Worm (Caenorhabditis elegans): ENCODE measurements around the gene tnt-3.

tnt-3 gene

ce11 chrX:7984742-7985141, 39.8 kb upstream of the tnt-3 start:
- no peak for TF ChIP-seq ceh-13 (GFP tag; optimal IDR thresholded peaks at IDR 0.05)
- no peak for TF ChIP-seq sea-1 (GFP tag; conservative IDR thresholded peaks at IDR 0.05)
- no peak for TF ChIP-seq pes-1 (GFP tag; IDR thresholded peaks at IDR 0.05)
- TF ChIP-seq hmbx-1 (tag; optimal IDR thresholded peaks at IDR 0.05), result no peak
- TF ChIP-seq hmg-4 (GFP tag; optimal IDR thresholded peaks at IDR 0.05), result no peak
- no peak for TF ChIP-seq B0310.2 (tag; optimal IDR thresholded peaks at IDR 0.05)
- TF ChIP-seq ama-1 (optimal IDR thresholded peaks at IDR 0.05), result no peak
- no peak for TF ChIP-seq ets-7 (tag; optimal IDR thresholded peaks at IDR 0.05)
- no peak for TF ChIP-seq F13C5.2 (tag; optimal IDR thresholded peaks at IDR 0.05)

- TF ChIP-seq ceh-36 (tag; optimal IDR thresholded peaks at IDR 0.05), result no peak
- no peak for TF ChIP-seq ets-7 (tag; optimal IDR thresholded peaks at IDR 0.05)
- no peak for TF ChIP-seq tbx-11 (GFP tag; IDR thresholded peaks at IDR 0.05)
- no peak for TF ChIP-seq scrt-1 (GFP tag; IDR thresholded peaks at IDR 0.05)
- no peak for TF ChIP-seq tra-4 (tag; optimal IDR thresholded peaks at IDR 0.05)
- no peak for TF ChIP-seq ama-1 (optimal IDR thresholded peaks at IDR 0.05)
- no peak for TF ChIP-seq hnd-1 (tag; optimal IDR thresholded peaks at IDR 0.05)
- no peak for TF ChIP-seq F13C5.2 (tag; optimal IDR thresholded peaks at IDR 0.05)
- TF ChIP-seq aly-1 (tag; optimal IDR thresholded peaks at IDR 0.05), result no peak
- TF ChIP-seq B0310.2 (tag; optimal IDR thresholded peaks at IDR 0.05), result no peak
- no peak for TF ChIP-seq ceh-13 (GFP tag; optimal IDR thresholded peaks at IDR 0.05)
- TF ChIP-seq flt-1 (GFP tag; IDR thresholded peaks at IDR 0.05), result no peak
- TF ChIP-seq hmg-4 (GFP tag; optimal IDR thresholded peaks at IDR 0.05), result no peak
- no peak for TF ChIP-seq pes-1 (GFP tag; IDR thresholded peaks at IDR 0.05)
- no peak for TF ChIP-seq hmbx-1 (tag; optimal IDR thresholded peaks at IDR 0.05)
- TF ChIP-seq sea-1 (GFP tag; conservative IDR thresholded peaks at IDR 0.05), result no peak
These were observed 37.1 kb upstream of the tnt-3 start, which contains the start of gene his-71 for ce11 chrX:7982047-7982446. TSS of gene his-71 (minus strand) at chrX:7982070.

DNA sequence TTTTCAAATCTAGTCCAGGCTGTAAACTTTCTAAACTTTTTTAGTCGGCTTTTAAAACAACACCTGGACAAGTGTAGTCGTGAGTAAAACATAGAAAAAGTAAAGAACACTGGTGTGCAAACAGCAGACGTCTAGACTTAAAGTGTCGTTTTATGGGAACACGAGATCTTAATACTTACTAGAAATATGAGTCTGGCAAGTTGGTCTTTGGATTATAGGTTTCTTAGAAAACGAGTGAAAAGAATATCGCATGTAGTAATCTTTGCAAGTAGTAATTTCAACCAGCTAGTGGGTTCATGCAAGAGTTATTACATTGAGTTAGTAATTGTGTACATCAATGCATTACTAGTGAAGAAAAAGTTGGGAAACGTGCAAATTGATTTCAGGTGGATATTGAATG, 32.6 kb upstream of the tnt-3 start:
- TF ChIP-seq ama-1 (optimal IDR thresholded peaks at IDR 0.05), result no peak
- no peak for TF ChIP-seq F13C5.2 (tag; optimal IDR thresholded peaks at IDR 0.05)
- TF ChIP-seq sea-1 (GFP tag; conservative IDR thresholded peaks at IDR 0.05), result no peak
- no peak for TF ChIP-seq flt-1 (GFP tag; IDR thresholded peaks at IDR 0.05)
- TF ChIP-seq hmbx-1 (tag; optimal IDR thresholded peaks at IDR 0.05), result no peak
- TF ChIP-seq tra-4 (tag; optimal IDR thresholded peaks at IDR 0.05), result no peak
- no peak for TF ChIP-seq ceh-36 (tag; optimal IDR thresholded peaks at IDR 0.05)
- no peak for TF ChIP-seq ets-7 (tag; optimal IDR thresholded peaks at IDR 0.05)
- no peak for TF ChIP-seq B0310.2 (tag; optimal IDR thresholded peaks at IDR 0.05)
- no peak for TF ChIP-seq scrt-1 (GFP tag; IDR thresholded peaks at IDR 0.05)
- no peak for TF ChIP-seq aly-1 (tag; optimal IDR thresholded peaks at IDR 0.05)
- TF ChIP-seq hmg-4 (GFP tag; optimal IDR thresholded peaks at IDR 0.05), result no peak
- TF ChIP-seq hnd-1 (tag; optimal IDR thresholded peaks at IDR 0.05), result no peak
- no peak for TF ChIP-seq tbx-11 (GFP tag; IDR thresholded peaks at IDR 0.05)
- TF ChIP-seq pes-1 (GFP tag; IDR thresholded peaks at IDR 0.05), result no peak
- TF ChIP-seq ceh-13 (GFP tag; optimal IDR thresholded peaks at IDR 0.05), result no peak
- no peak for TF ChIP-seq tbx-37 (GFP tag; conservative IDR thresholded peaks at IDR 0.05)

DNA sequence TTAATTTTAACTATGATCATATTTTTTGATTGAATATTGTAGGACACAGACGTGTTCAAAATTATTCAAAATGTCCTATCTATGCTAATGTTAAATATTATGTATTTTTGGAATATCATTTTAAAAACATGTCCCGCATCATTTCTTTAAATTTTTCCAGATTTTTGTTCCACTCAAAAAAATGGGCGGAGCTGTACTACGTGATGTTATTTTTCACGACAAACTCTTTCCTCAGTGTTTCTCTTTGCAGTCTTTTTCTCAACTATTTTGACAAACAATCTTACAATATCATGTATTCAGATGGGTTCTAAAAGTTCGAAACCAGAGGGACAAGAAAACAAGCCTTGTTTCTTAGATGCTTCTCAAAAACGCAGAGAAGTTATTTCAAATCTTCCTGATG, 31.5 kb upstream of the tnt-3 start, which contains the start of gene F45E1.5:
F45E1.5 (plus strand) TSS at position 301 of the 400 bp plus-strand sequence.
- TF ChIP-seq F13C5.2 (tag; optimal IDR thresholded peaks at IDR 0.05), result no peak
- no peak for TF ChIP-seq ama-1 (optimal IDR thresholded peaks at IDR 0.05)
- no peak for TF ChIP-seq sea-1 (GFP tag; conservative IDR thresholded peaks at IDR 0.05)
- TF ChIP-seq aly-1 (tag; optimal IDR thresholded peaks at IDR 0.05), result no peak
- TF ChIP-seq ceh-36 (tag; optimal IDR thresholded peaks at IDR 0.05), result no peak
- no peak for TF ChIP-seq flt-1 (GFP tag; IDR thresholded peaks at IDR 0.05)
- TF ChIP-seq tbx-11 (GFP tag; IDR thresholded peaks at IDR 0.05), result no peak
- TF ChIP-seq hmbx-1 (tag; optimal IDR thresholded peaks at IDR 0.05), result no peak

ce11 chrX:7975741-7976140, 30.8 kb upstream of the tnt-3 start:
- no peak for TF ChIP-seq tbx-11 (GFP tag; IDR thresholded peaks at IDR 0.05)
- TF ChIP-seq ceh-13 (GFP tag; optimal IDR thresholded peaks at IDR 0.05), result no peak
- no peak for TF ChIP-seq ama-1 (optimal IDR thresholded peaks at IDR 0.05)
- TF ChIP-seq hmg-4 (GFP tag; optimal IDR thresholded peaks at IDR 0.05), result no peak
- no peak for TF ChIP-seq flt-1 (GFP tag; IDR thresholded peaks at IDR 0.05)
- no peak for TF ChIP-seq hmbx-1 (tag; optimal IDR thresholded peaks at IDR 0.05)

DNA sequence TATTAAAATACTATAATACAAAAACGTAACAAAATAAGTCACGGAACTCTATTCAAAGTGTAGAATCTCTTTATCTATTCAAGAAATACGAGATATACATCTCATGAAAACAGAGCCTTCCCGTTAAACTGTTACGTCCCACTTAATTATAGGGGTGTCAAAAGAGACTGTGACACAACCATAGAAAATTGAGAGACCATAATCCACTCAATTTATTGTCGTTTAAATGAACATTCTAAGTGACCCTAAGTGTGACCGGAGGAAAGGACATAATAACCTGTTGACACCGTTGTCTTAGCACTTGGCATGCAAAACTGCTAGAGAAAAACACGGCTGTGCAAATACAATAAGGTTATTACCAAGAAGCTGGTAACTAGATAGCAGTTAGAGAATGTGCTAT, 23.6 kb upstream of the tnt-3 start:
- TF ChIP-seq hmg-4 (GFP tag; optimal IDR thresholded peaks at IDR 0.05) (no peak), F13C5.2 (tag; optimal IDR thresholded peaks at IDR 0.05) (no peak), ceh-36 (tag; optimal IDR thresholded peaks at IDR 0.05) (no peak), tbx-37 (GFP tag; conservative IDR thresholded peaks at IDR 0.05) (no peak), pes-1 (GFP tag; IDR thresholded peaks at IDR 0.05) (no peak), flt-1 (GFP tag; IDR thresholded peaks at IDR 0.05) (no peak)

ce11 chrX:7965449-7965848, 20.6 kb upstream of the tnt-3 start:
- TF ChIP-seq tbx-37 (GFP tag; conservative IDR thresholded peaks at IDR 0.05) (no peak), tra-4 (tag; optimal IDR thresholded peaks at IDR 0.05) (no peak), scrt-1 (GFP tag; IDR thresholded peaks at IDR 0.05) (0 out of 2 replicates have a peak, but pooled peaks have one; percentile 47), hnd-1 (tag; optimal IDR thresholded peaks at IDR 0.05) (no peak), tbx-11 (GFP tag; IDR thresholded peaks at IDR 0.05) (0 out of 2 replicates have a peak, but pooled peaks have one; percentile 11), ceh-36 (tag; optimal IDR thresholded peaks at IDR 0.05) (no peak), aly-1 (tag; optimal IDR thresholded peaks at IDR 0.05) (no peak), hmg-4 (GFP tag; optimal IDR thresholded peaks at IDR 0.05) (peak; percentile 68), B0310.2 (tag; optimal IDR thresholded peaks at IDR 0.05) (no peak), sea-1 (GFP tag; conservative IDR thresholded peaks at IDR 0.05) (no peak), flt-1 (GFP tag; IDR thresholded peaks at IDR 0.05) (no peak)

DNA sequence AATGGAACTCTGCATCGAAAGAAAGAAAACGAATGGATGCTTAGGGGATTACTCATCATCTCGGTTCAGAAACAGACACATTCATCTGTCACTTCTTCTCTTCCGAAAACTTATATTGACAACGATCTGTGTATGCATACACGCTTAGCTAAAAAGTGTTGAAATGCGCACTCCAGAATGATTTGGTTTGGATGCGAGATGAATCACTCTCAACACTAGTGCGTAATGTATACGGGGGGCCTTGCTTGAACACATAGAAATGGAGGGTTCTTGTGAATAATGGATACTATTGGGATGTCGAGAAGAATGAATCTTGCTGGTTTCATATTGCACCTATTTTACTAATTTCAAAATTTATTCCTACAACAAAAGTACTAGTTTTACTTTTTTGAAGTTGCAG, 19.1 kb upstream of the tnt-3 start:
- TF ChIP-seq F13C5.2 (tag; optimal IDR thresholded peaks at IDR 0.05) (no peak), ama-1 (optimal IDR thresholded peaks at IDR 0.05) (no peak), flt-1 (GFP tag; IDR thresholded peaks at IDR 0.05) (no peak), ceh-13 (GFP tag; optimal IDR thresholded peaks at IDR 0.05) (no peak), aly-1 (tag; optimal IDR thresholded peaks at IDR 0.05) (no peak), ets-7 (tag; optimal IDR thresholded peaks at IDR 0.05) (no peak), hnd-1 (tag; optimal IDR thresholded peaks at IDR 0.05) (no peak), B0310.2 (tag; optimal IDR thresholded peaks at IDR 0.05) (no peak), hmg-4 (GFP tag; optimal IDR thresholded peaks at IDR 0.05) (no peak), tbx-37 (GFP tag; conservative IDR thresholded peaks at IDR 0.05) (no peak), ceh-36 (tag; optimal IDR thresholded peaks at IDR 0.05) (no peak), tbx-11 (GFP tag; IDR thresholded peaks at IDR 0.05) (no peak), scrt-1 (GFP tag; IDR thresholded peaks at IDR 0.05) (no peak)

Measured in whole organism, early embryonic.